Worm (Caenorhabditis elegans) whole organism, L3 larva: ENCODE measurements around the gene rpl-5.

Source experiments
- R02D3.7 ChIP-seq: fragments of 150-350 bp; optimal IDR thresholded peaks from 2 replicates; lab custom pipeline; 2014; ENCODE audit warnings: missing biosample characterization, missing genetic modification characterization
- ZK546.5 ChIP-seq: sonication (generic microtip); optimal IDR thresholded peaks from 2 replicates; lab custom pipeline; 2017; ENCODE audit warnings: missing biosample characterization, missing genetic modification characterization
- ceh-28 ChIP-seq: fragments of 150-350 bp; optimal IDR thresholded peaks from 2 replicates; lab custom pipeline; 2014; ENCODE audit warnings: missing biosample characterization, missing genetic modification reagents, missing genetic modification characterization
- egl-27 ChIP-seq: sonication (generic microtip); optimal IDR thresholded peaks from 4 replicates; lab custom pipeline; 2017; ENCODE audit warnings: missing biosample characterization, missing genetic modification reagents, missing genetic modification characterization
- fos-1 ChIP-seq: fragments of 150-350 bp; optimal IDR thresholded peaks from 2 replicates; lab custom pipeline; 2014; ENCODE audit warnings: missing biosample characterization, missing genetic modification characterization
- nhr-43 ChIP-seq: sonication (generic microtip); optimal IDR thresholded peaks from 2 replicates; lab custom pipeline; 2016; ENCODE audit warnings: mild to moderate bottlenecking, missing genetic modification characterization, missing compliant biosample characterization; ENCODE audit not compliant: poor library complexity, severe bottlenecking
- nhr-77 ChIP-seq: fragments of 150-350 bp; optimal IDR thresholded peaks from 2 replicates; lab custom pipeline; 2014; ENCODE audit warnings: missing biosample characterization, missing genetic modification characterization
- pqm-1 ChIP-seq: fragments of 150-350 bp; optimal IDR thresholded peaks from 2 replicates; lab custom pipeline; 2017; ENCODE audit warnings: missing biosample characterization, missing genetic modification characterization, inconsistent platforms
- unc-39 ChIP-seq: sonication (generic microtip); optimal IDR thresholded peaks from 4 replicates; lab custom pipeline; 2017; ENCODE audit warnings: missing biosample characterization, missing genetic modification characterization
- ztf-11 ChIP-seq: fragments of 150-350 bp; optimal IDR thresholded peaks from 2 replicates; lab custom pipeline; 2014; ENCODE audit warnings: missing biosample characterization, missing genetic modification characterization

ce11 chrII:8585921-8586320 lies 16.2 kb downstream of the rpl-5 start:
- TF ChIP-seq fos-1 (no peak), ztf-11 (no peak), pqm-1 (tag; lab: Kevin White, UChicago) (no peak), ZK546.5 (tag; lab: Kevin White, UChicago) (no peak), R02D3.7 (no peak), nhr-77 (no peak), ceh-28 (tag; lab: Kevin White, UChicago) (no peak), nhr-43 (tag; lab: Kevin White, UChicago) (no peak), unc-39 (no peak), egl-27 (tag; lab: Kevin White, UChicago) (no peak)
